Fruit fly (Drosophila melanogaster) whole organism, prepupa: ENCODE data around the gene mRpS33.

Experiments used
- CG10631 ChIP-seq: fragments of 200-800 bp; sonication (Bioruptor generic); optimal IDR thresholded peaks from 2 replicates; lab custom pipeline; 2016; ENCODE audit warnings: missing biosample characterization, missing genetic modification characterization
- CG11294 ChIP-seq: fragments of 200-800 bp; sonication (Bioruptor generic); IDR thresholded peaks from 2 replicates; pipeline ENCODE4 v1.3.6; 2022; ENCODE audit warnings: missing biosample characterization, missing genetic modification characterization
- CG11762 ChIP-seq: fragments of 200-800 bp; sonication (Bioruptor generic); optimal IDR thresholded peaks from 3 replicates; lab custom pipeline; 2016; ENCODE audit warnings: missing biosample characterization, missing genetic modification characterization; ENCODE audit not compliant: insufficient read depth
- CG4318 ChIP-seq: fragments of 200-800 bp; sonication (Bioruptor generic); optimal IDR thresholded peaks from 3 replicates; lab custom pipeline; 2017; ENCODE audit warnings: missing biosample characterization, mild to moderate bottlenecking, missing genetic modification characterization
- CG6854 ChIP-seq: fragments of 200-800 bp; sonication (Bioruptor generic); optimal IDR thresholded peaks from 2 replicates; lab custom pipeline; 2017; ENCODE audit warnings: missing biosample characterization, mild to moderate bottlenecking, missing genetic modification characterization
- CG7368 ChIP-seq: fragments of 200-800 bp; sonication (Bioruptor generic); optimal IDR thresholded peaks from 3 replicates; lab custom pipeline; 2016; ENCODE audit warnings: missing biosample characterization, missing genetic modification characterization
- Hr39 ChIP-seq: fragments of 200-800 bp; sonication (Bioruptor generic); optimal IDR thresholded peaks from 2 replicates; lab custom pipeline; 2016; ENCODE audit warnings: missing biosample characterization, missing genetic modification characterization
- Sox102F ChIP-seq: fragments of 200-800 bp; sonication (Bioruptor generic); optimal IDR thresholded peaks from 2 replicates; lab custom pipeline; 2016; ENCODE audit warnings: missing biosample characterization, mild to moderate bottlenecking, missing genetic modification characterization
- esn ChIP-seq: fragments of 200-800 bp; sonication (Bioruptor generic); optimal IDR thresholded peaks from 2 replicates; lab custom pipeline; 2016; ENCODE audit warnings: missing biosample characterization, mild to moderate bottlenecking, missing genetic modification characterization, moderate library complexity
- fkh ChIP-seq: fragments of 200-800 bp; sonication (Bioruptor generic); optimal IDR thresholded peaks from 3 replicates; lab custom pipeline; 2017; ENCODE audit warnings: missing biosample characterization, mild to moderate bottlenecking, missing genetic modification characterization, moderate library complexity
- lz ChIP-seq: fragments of 200-800 bp; sonication (Bioruptor generic); optimal IDR thresholded peaks from 3 replicates; lab custom pipeline; 2016; ENCODE audit warnings: missing biosample characterization, missing genetic modification characterization
- pdm3 ChIP-seq: fragments of 200-800 bp; sonication (Bioruptor generic); optimal IDR thresholded peaks from 3 replicates; lab custom pipeline; 2016; ENCODE audit warnings: missing biosample characterization, missing genetic modification characterization
- vri ChIP-seq: fragments of 200-800 bp; sonication (Bioruptor generic); optimal IDR thresholded peaks from 3 replicates; lab custom pipeline; 2016; ENCODE audit warnings: missing biosample characterization, mild to moderate bottlenecking, missing genetic modification characterization

DNA sequence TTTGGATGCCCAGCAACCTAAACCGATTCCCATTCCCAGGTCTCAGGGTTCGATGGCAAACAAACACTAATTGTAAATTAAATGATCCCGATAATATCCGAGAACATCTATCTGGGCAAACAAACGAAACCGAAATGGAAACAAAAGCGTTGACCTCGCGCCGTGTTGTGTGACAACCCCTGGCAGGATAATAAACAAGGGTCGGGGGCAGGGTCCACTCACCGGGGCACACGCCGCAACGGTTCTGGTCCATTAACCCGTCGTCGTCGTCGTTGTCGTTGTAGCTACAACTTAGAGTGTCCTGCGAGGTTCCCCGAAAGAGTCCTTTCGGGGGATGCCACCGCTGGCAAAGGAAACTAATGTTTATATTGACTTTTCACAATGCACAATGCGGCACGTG, 47.3 kb downstream of the mRpS33 start:
- TF ChIP-seq CG7368 (GFP tag; lab: Kevin White, UChicago) (no peak), CG6854 (GFP tag; lab: Kevin White, UChicago) (no peak), vri (GFP tag; lab: Kevin White, UChicago) (no peak), esn (GFP tag; lab: Kevin White, UChicago) (no peak), lz (GFP tag; lab: Kevin White, UChicago) (no peak), pdm3 (GFP tag; lab: Kevin White, UChicago) (no peak), CG11294 (GFP tag; lab: Robert Waterston, UW) (no peak), CG4318 (GFP tag; lab: Kevin White, UChicago) (no peak), CG11762 (GFP tag; lab: Kevin White, UChicago) (no peak), fkh (GFP tag; lab: Kevin White, UChicago) (no peak), Sox102F (no peak), CG10631 (GFP tag; lab: Kevin White, UChicago) (no peak), Hr39 (no peak)
